3 fruit fly cellular contexts compared by ENCODE assay signal in genomic region chr3L:19326029-19326428, dm6.
TF ChIP-seq lines count a peak whose summit lies in the region.

No protein-coding gene starts in this region.

- TF ChIP-seq CTCF in whole organism, embryonic (GFP tag; optimal IDR thresholded peaks at IDR 0.05; lab: Kevin White, UChicago), result no peak

TF ChIP-seq in whole organism, embryonic, 481 proteins besides CTCF, POLR2A, EP300 and RAD21 (continues in another document):
- TF ChIP-seq CG42726 (GFP tag; IDR thresholded peaks at IDR 0.05; lab: Robert Waterston, UW; ENCODE audit: partially characterized antibody) (no peak), Opbp (GFP tag; IDR thresholded peaks at IDR 0.05; lab: Robert Waterston, UW; ENCODE audit: partially characterized antibody) (no peak), disco-r (GFP tag; optimal IDR thresholded peaks at IDR 0.05; lab: Kevin White, UChicago) (no peak), CG11560 (tag; IDR thresholded peaks at IDR 0.05; lab: Robert Waterston, UW) (no peak), ci (GFP tag; IDR thresholded peaks at IDR 0.05; lab: Robert Waterston, UW) (0 out of 3 replicates have a peak, but pooled peaks have one; percentile 51), Xrp1 (GFP tag; IDR thresholded peaks at IDR 0.05; lab: Robert Waterston, UW) (peak; percentile 36; the same call in 1 of the 2 replicates), dysf (GFP tag; IDR thresholded peaks at IDR 0.05; lab: Robert Waterston, UW) (0 out of 3 replicates have a peak, but pooled peaks have one; percentile 36), kni (GFP tag; optimal IDR thresholded peaks at IDR 0.05; lab: Kevin White, UChicago) (no peak), amos (GFP tag; IDR thresholded peaks at IDR 0.05; lab: Robert Waterston, UW; ENCODE audit: partially characterized antibody) (no peak), gce (GFP tag; IDR thresholded peaks at IDR 0.05; lab: Robert Waterston, UW) (0 out of 3 replicates have a peak, but pooled peaks have one; percentile 19), CG1792 (GFP tag; optimal IDR thresholded peaks at IDR 0.05; lab: Kevin White, UChicago) (no peak), lmd (GFP tag; IDR thresholded peaks at IDR 0.05; lab: Robert Waterston, UW) (peak; percentile 43), Blimp-1 (GFP tag; optimal IDR thresholded peaks at IDR 0.05; lab: Kevin White, UChicago) (peak; percentile 30), toy (GFP tag; IDR thresholded peaks at IDR 0.05; lab: Robert Waterston, UW) (no peak), vfl (GFP tag; optimal IDR thresholded peaks at IDR 0.05; lab: Kevin White, UChicago) (no peak), lab (GFP tag; optimal IDR thresholded peaks at IDR 0.05; lab: Kevin White, UChicago) (peak; percentile 16), Myb (GFP tag; optimal IDR thresholded peaks at IDR 0.05; lab: Kevin White, UChicago) (no peak), usp (GFP tag; optimal IDR thresholded peaks at IDR 0.05; lab: Kevin White, UChicago) (no peak), TFAM (GFP tag; optimal IDR thresholded peaks at IDR 0.05; lab: Kevin White, UChicago) (no peak), CG15073 (GFP tag; optimal IDR thresholded peaks at IDR 0.05; lab: Kevin White, UChicago) (no peak), Sox102F (GFP tag; optimal IDR thresholded peaks at IDR 0.05; lab: Kevin White, UChicago) (peak; percentile 58), CG11398 (GFP tag; optimal IDR thresholded peaks at IDR 0.05; lab: Kevin White, UChicago) (no peak), Jarid2 (GFP tag; optimal IDR thresholded peaks at IDR 0.05; lab: Kevin White, UChicago) (no peak), odd (GFP tag; optimal IDR thresholded peaks at IDR 0.05; lab: Kevin White, UChicago) (no peak), CG12744 (GFP tag; optimal IDR thresholded peaks at IDR 0.05; lab: Kevin White, UChicago) (no peak), CG16813 (GFP tag; IDR thresholded peaks at IDR 0.05; lab: Robert Waterston, UW; ENCODE audit: partially characterized antibody) (no peak), CG17912 (GFP tag; optimal IDR thresholded peaks at IDR 0.05; lab: Kevin White, UChicago) (no peak), Usf (GFP tag; optimal IDR thresholded peaks at IDR 0.05; lab: Kevin White, UChicago) (no peak), zfh1 (GFP tag; IDR thresholded peaks at IDR 0.05; lab: Robert Waterston, UW) (peak; percentile 26; the same call in 1 of the 3 replicates)

TF ChIP-seq in whole organism, prepupa, 60 proteins besides CTCF, POLR2A, EP300 and RAD21 (continues in another document):
- TF ChIP-seq fd59A (GFP tag; optimal IDR thresholded peaks at IDR 0.05; lab: Kevin White, UChicago) (no peak), lz (GFP tag; optimal IDR thresholded peaks at IDR 0.05; lab: Kevin White, UChicago) (no peak), OdsH (GFP tag; optimal IDR thresholded peaks at IDR 0.05; lab: Kevin White, UChicago) (peak; percentile 57), Hr4 (GFP tag; optimal IDR thresholded peaks at IDR 0.05; lab: Kevin White, UChicago) (peak; percentile 80), CG3919 (GFP tag; optimal IDR thresholded peaks at IDR 0.05; lab: Kevin White, UChicago) (peak; percentile 48), Hr38 (GFP tag; optimal IDR thresholded peaks at IDR 0.05; lab: Kevin White, UChicago) (no peak), CG6854 (GFP tag; optimal IDR thresholded peaks at IDR 0.05; lab: Kevin White, UChicago) (no peak), CG31627 (GFP tag; optimal IDR thresholded peaks at IDR 0.05; lab: Kevin White, UChicago) (no peak), CG34406 (GFP tag; optimal IDR thresholded peaks at IDR 0.05; lab: Kevin White, UChicago) (no peak), Smox (GFP tag; optimal IDR thresholded peaks at IDR 0.05; lab: Kevin White, UChicago) (no peak), dsx (GFP tag; optimal IDR thresholded peaks at IDR 0.05; lab: Kevin White, UChicago; ENCODE audit: poor library complexity, severe bottlenecking) (no peak), CG11294 (GFP tag; IDR thresholded peaks at IDR 0.05; lab: Robert Waterston, UW) (peak; percentile 74), CG15336 (GFP tag; IDR thresholded peaks at IDR 0.05; lab: Robert Waterston, UW) (peak; percentile 86), CG6808 (GFP tag; optimal IDR thresholded peaks at IDR 0.05; lab: Kevin White, UChicago) (no peak), Eip78C (GFP tag; lab: Kevin White, UChicago) (peak; percentile 74), Lpt (GFP tag; optimal IDR thresholded peaks at IDR 0.05; lab: Kevin White, UChicago) (peak; percentile 53), CG8119 (GFP tag; IDR thresholded peaks at IDR 0.05; lab: Robert Waterston, UW) (peak; percentile 78), vri (GFP tag; optimal IDR thresholded peaks at IDR 0.05; lab: Kevin White, UChicago) (no peak), CG3032 (tag; optimal IDR thresholded peaks at IDR 0.05; lab: Kevin White, UChicago) (no peak), CG7368 (GFP tag; optimal IDR thresholded peaks at IDR 0.05; lab: Kevin White, UChicago) (no peak), CG4318 (GFP tag; optimal IDR thresholded peaks at IDR 0.05; lab: Kevin White, UChicago) (peak; percentile 65), fkh (GFP tag; optimal IDR thresholded peaks at IDR 0.05; lab: Kevin White, UChicago) (no peak), achi (GFP tag; optimal IDR thresholded peaks at IDR 0.05; lab: Kevin White, UChicago) (peak; percentile 44), CG6276 (GFP tag; optimal IDR thresholded peaks at IDR 0.05; lab: Kevin White, UChicago) (peak; percentile 61), svp (GFP tag; lab: Kevin White, UChicago) (no peak), CG11902 (GFP tag; optimal IDR thresholded peaks at IDR 0.05; lab: Kevin White, UChicago) (no peak), Ets21C (GFP tag; optimal IDR thresholded peaks at IDR 0.05; lab: Kevin White, UChicago) (no peak), Ets96B (tag; optimal IDR thresholded peaks at IDR 0.05; lab: Kevin White, UChicago) (no peak), CG6163 (GFP tag; IDR thresholded peaks at IDR 0.05; lab: Robert Waterston, UW) (peak; percentile 74), CG10631 (GFP tag; optimal IDR thresholded peaks at IDR 0.05; lab: Kevin White, UChicago) (peak; percentile 45), Hr39 (GFP tag; optimal IDR thresholded peaks at IDR 0.05; lab: Kevin White, UChicago) (no peak), topi (GFP tag; optimal IDR thresholded peaks at IDR 0.05; lab: Kevin White, UChicago) (no peak), eg (GFP tag; IDR thresholded peaks at IDR 0.05; lab: Robert Waterston, UW) (peak; percentile 87), Blimp-1 (GFP tag; optimal IDR thresholded peaks at IDR 0.05; lab: Kevin White, UChicago) (no peak)

TF ChIP-seq in whole organism, pupa, 21 proteins besides CTCF, POLR2A, EP300 and RAD21:
- TF ChIP-seq Snoo (tag; optimal IDR thresholded peaks at IDR 0.05; lab: Kevin White, UChicago) (no peak), CG13204 (GFP tag; optimal IDR thresholded peaks at IDR 0.05; lab: Kevin White, UChicago) (no peak), CG4496 (GFP tag; IDR thresholded peaks at IDR 0.05; lab: Robert Waterston, UW) (peak; percentile 79), CG10348 (GFP tag; IDR thresholded peaks at IDR 0.05; lab: Robert Waterston, UW) (no peak), CG34367 (tag; optimal IDR thresholded peaks at IDR 0.05; lab: Kevin White, UChicago) (no peak), CG8301 (tag; optimal IDR thresholded peaks at IDR 0.05; lab: Kevin White, UChicago) (peak; percentile 58), fd96Ca (GFP tag; IDR thresholded peaks at IDR 0.05; lab: Robert Waterston, UW) (peak; percentile 39; the same call in 1 of the 3 replicates), CG14655 (GFP tag; optimal IDR thresholded peaks at IDR 0.05; lab: Kevin White, UChicago) (peak; percentile 73), gl (tag; optimal IDR thresholded peaks at IDR 0.05; lab: Kevin White, UChicago) (no peak), CG8159 (tag; optimal IDR thresholded peaks at IDR 0.05; lab: Kevin White, UChicago) (no peak), Pif1A (GFP tag; optimal IDR thresholded peaks at IDR 0.05; lab: Kevin White, UChicago) (peak; percentile 26), CG32121 (GFP tag; IDR thresholded peaks at IDR 0.05; lab: Robert Waterston, UW) (peak; percentile 80), CG17806 (tag; optimal IDR thresholded peaks at IDR 0.05; lab: Kevin White, UChicago) (no peak), Ets98B (GFP tag; IDR thresholded peaks at IDR 0.05; lab: Robert Waterston, UW) (peak; percentile 80), rn (GFP tag; IDR thresholded peaks at IDR 0.05; lab: Robert Waterston, UW) (no peak), CG9948 (tag; optimal IDR thresholded peaks at IDR 0.05; lab: Kevin White, UChicago) (peak; percentile 22), CG12605 (GFP tag; IDR thresholded peaks at IDR 0.05; lab: Robert Waterston, UW) (peak; percentile 55)

Comparison
In these comparisons a context has a peak if more than half of its experiments do, and no peak if none do; other contexts are left out.
1. Of the 7 proteins assayed by ChIP-seq in both whole organism, embryonic and whole organism, prepupa: peak only in whole organism, embryonic: Blimp-1 and Sox102F; only in whole organism, prepupa: Lpt; in both: Gug; in neither: 3.